Worm (Caenorhabditis elegans) whole organism, late embryonic: Measurements from ENCODE around the gene W10G11.2.
A peak's percentile ranks its signal among the peaks of the same experiment; 100 is the strongest.

Experiments
- C08G9.2 ChIP-seq: sonication (generic microtip); optimal IDR thresholded peaks from 2 replicates; lab custom pipeline; 2016; ENCODE audit warnings: mild to moderate bottlenecking, missing genetic modification characterization, moderate library complexity, missing compliant biosample characterization
- C38D4.7 ChIP-seq: fragments of 200-800 bp; sonication (Bioruptor generic); optimal IDR thresholded peaks from 2 replicates; lab custom pipeline; 2018; ENCODE audit warnings: mild to moderate bottlenecking, missing genetic modification characterization, moderate library complexity, missing compliant biosample characterization
- F13H6.1 ChIP-seq: sonication (generic microtip); optimal IDR thresholded peaks from 2 replicates; lab custom pipeline; 2016; ENCODE audit warnings: missing genetic modification characterization, missing compliant biosample characterization
- K09A11.1 ChIP-seq: sonication (generic microtip); optimal IDR thresholded peaks from 2 replicates; lab custom pipeline; 2017; ENCODE audit warnings: antibody characterized with exemption, mild to moderate bottlenecking, missing genetic modification characterization, missing compliant biosample characterization; ENCODE audit not compliant: insufficient read depth
- T23F11.4 ChIP-seq: fragments of 200-800 bp; sonication (Bioruptor generic); optimal IDR thresholded peaks from 2 replicates; lab custom pipeline; 2018; ENCODE audit warnings: mild to moderate bottlenecking, missing genetic modification characterization, missing compliant biosample characterization
- Y22D7AL.16 ChIP-seq: sonication (generic microtip); optimal IDR thresholded peaks from 2 replicates; lab custom pipeline; 2016; ENCODE audit warnings: missing genetic modification characterization, missing compliant biosample characterization
- ceh-19 ChIP-seq: fragments of 200-800 bp; sonication (Bioruptor generic); optimal IDR thresholded peaks from 2 replicates; lab custom pipeline; 2018; ENCODE audit warnings: mild to moderate bottlenecking, missing genetic modification characterization, missing compliant biosample characterization
- ceh-34 ChIP-seq: sonication (generic microtip); optimal IDR thresholded peaks from 2 replicates; lab custom pipeline; 2016; ENCODE audit warnings: mild to moderate bottlenecking, missing genetic modification characterization, missing compliant biosample characterization
- ceh-45 ChIP-seq: fragments of 200-800 bp; sonication (Bioruptor generic); IDR thresholded peaks from 2 replicates; pipeline ENCODE4 v1.3.6; 2022; ENCODE audit warnings: missing genetic modification reagents, missing genetic modification characterization, missing compliant biosample characterization
- ceh-6 ChIP-seq: fragments of 200-800 bp; sonication (Bioruptor generic); optimal IDR thresholded peaks from 2 replicates; lab custom pipeline; 2018; ENCODE audit warnings: mild to moderate bottlenecking, missing genetic modification characterization, missing compliant biosample characterization
- che-1 ChIP-seq: sonication (generic microtip); optimal IDR thresholded peaks from 2 replicates; lab custom pipeline; 2016; ENCODE audit warnings: mild to moderate bottlenecking, missing genetic modification characterization, missing compliant biosample characterization
- dmd-4 ChIP-seq: sonication (generic microtip); optimal IDR thresholded peaks from 2 replicates; lab custom pipeline; 2016; ENCODE audit warnings: borderline replicate concordance, missing genetic modification characterization, missing compliant biosample characterization
- dve-1 ChIP-seq: sonication (generic microtip); optimal IDR thresholded peaks from 2 replicates; lab custom pipeline; 2017; ENCODE audit warnings: antibody characterized with exemption, mild to moderate bottlenecking, missing genetic modification characterization, missing compliant biosample characterization
- eyg-1 ChIP-seq: sonication (generic microtip); optimal IDR thresholded peaks from 2 replicates; lab custom pipeline; 2016; ENCODE audit warnings: missing genotype, missing genetic modification characterization, missing compliant biosample characterization
- fax-1 ChIP-seq: sonication (generic microtip); optimal IDR thresholded peaks from 2 replicates; lab custom pipeline; 2016; ENCODE audit warnings: missing genotype, missing genetic modification characterization, missing compliant biosample characterization
- fkh-10 ChIP-seq: fragments of 150-350 bp; optimal IDR thresholded peaks from 2 replicates; lab custom pipeline; 2014; ENCODE audit warnings: missing biosample characterization, missing genetic modification reagents, missing genetic modification characterization
- fkh-6 ChIP-seq: sonication (generic microtip); optimal IDR thresholded peaks from 2 replicates; lab custom pipeline; 2016; ENCODE audit warnings: missing genetic modification characterization, missing compliant biosample characterization
- gmeb-2 ChIP-seq: sonication (generic microtip); optimal IDR thresholded peaks from 2 replicates; lab custom pipeline; 2016; ENCODE audit warnings: missing genetic modification characterization, inconsistent platforms, missing compliant biosample characterization
- hlh-13 ChIP-seq: fragments of 200-800 bp; sonication (Bioruptor generic); optimal IDR thresholded peaks from 2 replicates; lab custom pipeline; 2018; ENCODE audit warnings: mild to moderate bottlenecking, missing genetic modification characterization, missing compliant biosample characterization
- hlh-15 ChIP-seq: sonication (generic microtip); optimal IDR thresholded peaks from 2 replicates; lab custom pipeline; 2016; ENCODE audit warnings: missing genetic modification characterization, missing compliant biosample characterization
- hlh-6 ChIP-seq: sonication (generic microtip); optimal IDR thresholded peaks from 2 replicates; lab custom pipeline; 2016; ENCODE audit warnings: missing genotype, missing genetic modification characterization, missing compliant biosample characterization
- hlh-8 ChIP-seq: sonication (generic microtip); optimal IDR thresholded peaks from 2 replicates; lab custom pipeline; 2016; ENCODE audit warnings: missing genotype, missing genetic modification characterization, missing compliant biosample characterization
- lin-11 ChIP-seq: fragments of 200-800 bp; sonication (Bioruptor generic); optimal IDR thresholded peaks from 2 replicates; lab custom pipeline; 2018; ENCODE audit warnings: mild to moderate bottlenecking, missing genetic modification characterization, missing compliant biosample characterization
- mec-3 ChIP-seq: sonication (generic microtip); optimal IDR thresholded peaks from 2 replicates; lab custom pipeline; 2016; ENCODE audit warnings: borderline replicate concordance, missing genetic modification characterization, missing compliant biosample characterization
- nhr-232 ChIP-seq: sonication (generic microtip); optimal IDR thresholded peaks from 2 replicates; lab custom pipeline; 2016; ENCODE audit warnings: missing genetic modification characterization, missing compliant biosample characterization
- pag-3 ChIP-seq: sonication (generic microtip); optimal IDR thresholded peaks from 2 replicates; lab custom pipeline; 2016; ENCODE audit warnings: missing compliant biosample characterization, missing genetic modification characterization, borderline replicate concordance
- pat-9 ChIP-seq: fragments of 200-800 bp; sonication (Bioruptor generic); optimal IDR thresholded peaks from 2 replicates; lab custom pipeline; 2018; ENCODE audit warnings: mild to moderate bottlenecking, missing genetic modification characterization, moderate library complexity, missing compliant biosample characterization
- pax-1 ChIP-seq: fragments of 150-350 bp; optimal IDR thresholded peaks from 2 replicates; lab custom pipeline; 2014; ENCODE audit warnings: missing biosample characterization, missing genetic modification characterization
- pqm-1 ChIP-seq: sonication (generic microtip); optimal IDR thresholded peaks from 2 replicates; lab custom pipeline; 2016; ENCODE audit warnings: missing genetic modification characterization, missing compliant biosample characterization
- ref-2 ChIP-seq: sonication (generic microtip); optimal IDR thresholded peaks from 2 replicates; lab custom pipeline; 2016; ENCODE audit warnings: missing genetic modification characterization, missing compliant biosample characterization
- sdc-2 ChIP-seq: sonication (generic microtip); optimal IDR thresholded peaks from 2 replicates; lab custom pipeline; 2016; ENCODE audit warnings: missing genotype, missing genetic modification characterization, missing compliant biosample characterization
- sox-4 ChIP-seq: sonication (generic microtip); optimal IDR thresholded peaks from 2 replicates; lab custom pipeline; 2017; ENCODE audit warnings: mild to moderate bottlenecking, missing genetic modification characterization, inconsistent platforms, missing compliant biosample characterization
- syd-9 ChIP-seq: sonication (generic microtip); optimal IDR thresholded peaks from 2 replicates; lab custom pipeline; 2016; ENCODE audit warnings: mild to moderate bottlenecking, missing genetic modification characterization, moderate library complexity, missing compliant biosample characterization
- tbx-2 ChIP-seq: sonication (generic microtip); optimal IDR thresholded peaks from 2 replicates; lab custom pipeline; 2016; ENCODE audit warnings: missing genetic modification characterization, missing compliant biosample characterization
- ttx-3 ChIP-seq: sonication (generic microtip); optimal IDR thresholded peaks from 2 replicates; lab custom pipeline; 2016; ENCODE audit warnings: missing genetic modification reagents, missing genetic modification characterization, missing compliant biosample characterization
- unc-3 ChIP-seq, 2 experiments: fragments of 200-800 bp in 1 of 2; sonication (Bioruptor generic) in 1 of 2; sonication (generic microtip) in 1 of 2; conservative IDR thresholded peaks in 1 of 2; optimal IDR thresholded peaks in 1 of 2; 2 replicates each; pipeline versions ENCODE4 v1.3.6 to Lab custom; 2016 to 2022; ENCODE audit warnings: missing compliant biosample characterization in 2 of 2, missing genetic modification characterization in 2 of 2, missing genetic modification reagents in 1 of 2
- unc-42 ChIP-seq: sonication (generic microtip); optimal IDR thresholded peaks from 2 replicates; lab custom pipeline; 2016; ENCODE audit warnings: missing genotype, missing genetic modification characterization, missing compliant biosample characterization
- unc-86 ChIP-seq: sonication (generic microtip); optimal IDR thresholded peaks from 2 replicates; lab custom pipeline; 2016; ENCODE audit warnings: missing genetic modification characterization, missing compliant biosample characterization
- zip-5 ChIP-seq: sonication (generic microtip); optimal IDR thresholded peaks from 2 replicates; lab custom pipeline; 2016; ENCODE audit warnings: missing genetic modification characterization, missing compliant biosample characterization
- ztf-16 ChIP-seq: sonication (generic microtip); optimal IDR thresholded peaks from 2 replicates; lab custom pipeline; 2017; ENCODE audit warnings: missing genetic modification characterization, missing compliant biosample characterization

The W10G11.2 gene

DNA sequence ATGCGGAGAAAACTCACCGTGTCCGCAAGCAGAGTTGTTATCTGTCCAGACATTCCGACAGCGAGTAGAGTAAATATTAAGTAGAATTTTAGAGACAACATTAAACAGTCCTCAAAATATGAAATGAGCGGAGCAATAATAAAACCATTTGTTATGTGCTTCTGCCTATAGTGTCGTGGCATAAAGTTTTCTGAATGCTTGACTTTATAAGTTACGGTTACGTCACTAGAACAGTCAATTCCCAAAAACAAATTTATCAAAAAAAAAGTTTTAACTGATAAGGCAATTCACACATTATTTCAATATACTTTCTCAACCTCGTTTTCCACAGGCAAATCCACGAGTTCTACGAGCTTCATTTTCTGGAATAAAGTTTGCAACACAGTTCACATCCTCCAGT, 7.7 kb upstream of the W10G11.2 start, which contains the start of gene clec-127:
clec-127 (minus strand) TSS at position 101 of the 400 bp plus-strand sequence.
- no peak for TF ChIP-seq pag-3 (tag; lab: Kevin White, UChicago)
- no peak for TF ChIP-seq T23F11.4 (GFP tag; lab: Kevin White, UChicago)

ce11 chrII:3567576-3567975, 6.1 kb upstream of the W10G11.2 start:
- TF ChIP-seq ref-2 (tag; lab: Kevin White, UChicago) (peak; percentile 8), unc-3 (GFP tag; conservative IDR thresholded peaks at IDR 0.05; lab: Robert Waterston, UW) (peak; percentile 40; the same call in 1 of the 2 replicates), unc-3 (tag; optimal IDR thresholded peaks at IDR 0.05; lab: Kevin White, UChicago) (peak; percentile 42), pat-9 (peak; percentile 55), F13H6.1 (tag; lab: Kevin White, UChicago) (peak; percentile 2), fax-1 (tag; lab: Kevin White, UChicago) (peak; percentile 19), unc-86 (tag; lab: Kevin White, UChicago) (peak; percentile 34), C38D4.7 (GFP tag; lab: Kevin White, UChicago) (peak; percentile 37), hlh-6 (peak; percentile 61), ceh-45 (GFP tag; lab: Robert Waterston, UW) (peak; percentile 55; the same call in 1 of the 2 replicates), ztf-16 (tag; lab: Kevin White, UChicago) (peak; percentile 25), syd-9 (peak; percentile 46), zip-5 (peak; percentile 12), sox-4 (tag; lab: Kevin White, UChicago) (peak; percentile 42), fkh-6 (peak; percentile 55), ceh-6 (GFP tag; lab: Kevin White, UChicago) (peak; percentile 70), lin-11 (tag; lab: Kevin White, UChicago) (peak; percentile 38), che-1 (tag; lab: Kevin White, UChicago) (peak; percentile 49), sdc-2 (peak; percentile 20), K09A11.1 (tag; lab: Kevin White, UChicago) (peak; percentile 12), Y22D7AL.16 (peak; percentile 41), hlh-15 (tag; lab: Kevin White, UChicago) (peak; percentile 43), dve-1 (peak; percentile 23), ceh-19 (GFP tag; lab: Kevin White, UChicago) (peak; percentile 25), C08G9.2 (tag; lab: Kevin White, UChicago) (peak; percentile 42), eyg-1 (peak; percentile 60), nhr-232 (peak; percentile 30), gmeb-2 (tag; lab: Kevin White, UChicago) (peak; percentile 55), tbx-2 (tag; lab: Kevin White, UChicago) (peak; percentile 4)

DNA sequence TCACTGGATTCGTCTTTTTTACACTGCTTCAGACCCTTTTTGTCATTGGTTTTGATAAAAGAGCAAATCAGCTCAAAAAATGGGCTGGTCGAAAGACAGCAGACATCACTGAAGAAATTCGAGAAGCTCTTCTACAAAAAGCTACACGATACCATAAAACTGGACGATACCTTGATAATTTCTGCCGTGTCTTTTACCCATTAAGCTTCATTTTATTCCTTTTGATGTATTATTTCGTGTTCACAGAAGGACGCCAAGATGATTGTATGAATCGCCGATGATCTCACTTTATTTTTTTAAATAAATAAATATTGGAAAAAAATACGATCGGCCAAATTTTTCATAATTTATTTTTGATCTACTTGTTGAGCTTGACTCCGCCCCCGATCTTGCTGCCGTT, 5.6 kb upstream of the W10G11.2 start:
- no peak for TF ChIP-seq nhr-232
- TF ChIP-seq F13H6.1 (tag; lab: Kevin White, UChicago) = no peak
- TF ChIP-seq hlh-8 (tag; lab: Kevin White, UChicago) = no peak
- TF ChIP-seq pqm-1 (tag; lab: Kevin White, UChicago) = no peak
- no peak for TF ChIP-seq hlh-13
- no peak for TF ChIP-seq ceh-6 (GFP tag; lab: Kevin White, UChicago)
- no peak for TF ChIP-seq ttx-3 (tag; lab: Kevin White, UChicago)
- TF ChIP-seq unc-42 (tag; lab: Kevin White, UChicago) = no peak
- TF ChIP-seq dmd-4 (tag; lab: Kevin White, UChicago) = no peak
- no peak for TF ChIP-seq ceh-34
- no peak for TF ChIP-seq fkh-10 (GFP tag; lab: Kevin White, UChicago)
- TF ChIP-seq pax-1 = no peak
- no peak for TF ChIP-seq mec-3 (tag; lab: Kevin White, UChicago)
- no peak for TF ChIP-seq T23F11.4 (GFP tag; lab: Kevin White, UChicago)
